Worm (Caenorhabditis elegans) whole organism, mixed stage, embryonic: ENCODE data around the gene srz-62.

Source experiments
- elt-3 ChIP-seq: fragments of 150-350 bp; optimal IDR thresholded peaks from 2 replicates; lab custom pipeline; 2014; ENCODE audit warnings: missing biosample characterization, missing genetic modification characterization
- nhr-76 ChIP-seq: sonication (generic microtip); optimal IDR thresholded peaks from 2 replicates; lab custom pipeline; 2017; ENCODE audit warnings: missing biosample characterization, missing genetic modification characterization
- ztf-11 ChIP-seq: fragments of 150-350 bp; optimal IDR thresholded peaks from 2 replicates; lab custom pipeline; 2014; ENCODE audit warnings: missing biosample characterization, missing genetic modification characterization

- TF ChIP-seq nhr-76 (tag; lab: Kevin White, UChicago) (no peak), elt-3 (tag; lab: Kevin White, UChicago) (no peak), ztf-11 (tag; lab: Kevin White, UChicago) (no peak)
Measured at ce11 chrIV:3867252-3867651, 33.1 kb upstream of the srz-62 start, which contains the start of gene F37C4.4.
